Worm (Caenorhabditis elegans): Measurements from ENCODE around the gene F44E2.8.

DNA sequence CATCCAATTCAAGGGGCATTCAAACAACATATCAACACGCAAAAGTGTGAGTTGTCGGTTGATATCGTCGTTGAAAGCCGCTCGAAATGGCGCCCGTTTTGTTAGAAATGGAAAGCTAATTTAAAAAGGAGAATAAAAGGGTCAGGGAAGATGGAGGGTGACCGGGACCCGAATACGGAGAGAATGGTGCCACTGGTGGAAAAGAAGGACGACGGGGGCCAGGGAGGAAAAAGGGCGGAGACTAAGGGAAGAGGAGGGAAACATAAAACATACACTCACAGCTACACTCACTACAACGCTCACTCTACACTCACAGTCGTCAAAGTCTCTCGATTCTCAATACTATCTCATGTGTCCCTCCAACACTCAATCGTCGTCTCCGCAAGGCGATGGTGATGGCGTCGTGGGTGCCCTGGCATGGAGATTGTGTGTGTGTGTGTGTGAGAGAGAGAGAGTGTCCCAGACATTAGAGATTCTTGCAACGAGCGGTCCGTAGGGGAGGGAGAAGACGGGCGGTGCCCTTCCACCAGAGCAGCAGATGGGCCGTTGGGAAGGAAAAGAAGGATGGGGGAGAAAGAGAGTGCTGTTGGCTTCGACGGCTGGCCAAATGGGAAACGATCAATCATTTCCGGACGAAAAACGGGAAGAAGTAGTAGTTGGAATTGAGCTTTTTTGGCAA lies 24.5 kb upstream of the F44E2.8 start:
- TF ChIP-seq him-1 (tag; optimal IDR thresholded peaks at IDR 0.05) (peak; percentile 86), W03F9.2 (tag; optimal IDR thresholded peaks at IDR 0.05) (no peak)

Data from whole organism, L4/young adult.